Worm (Caenorhabditis elegans) whole organism, mixed stage, embryonic: ENCODE data around the gene F25B5.3.

Source experiments
- bed-3 ChIP-seq: fragments of 200-800 bp; sonication (Bioruptor generic); optimal IDR thresholded peaks from 3 replicates; lab custom pipeline; 2018; ENCODE audit warnings: mild to moderate bottlenecking, missing genetic modification characterization, moderate library complexity, missing compliant biosample characterization
- ceh-39 ChIP-seq: fragments of 150-350 bp; optimal IDR thresholded peaks from 2 replicates; lab custom pipeline; 2014; ENCODE audit warnings: missing biosample characterization, missing genetic modification characterization
- ceh-83 ChIP-seq: fragments of 200-800 bp; sonication (Bioruptor generic); optimal IDR thresholded peaks from 2 replicates; lab custom pipeline; 2018; ENCODE audit warnings: mild to moderate bottlenecking, missing genetic modification characterization, missing compliant biosample characterization
- ces-1 ChIP-seq: fragments of 150-350 bp; optimal IDR thresholded peaks from 2 replicates; lab custom pipeline; 2014; ENCODE audit warnings: missing biosample characterization, missing genetic modification reagents, missing genetic modification characterization
- drap-1 ChIP-seq: fragments of 200-800 bp; sonication (Bioruptor generic); optimal IDR thresholded peaks from 3 replicates; lab custom pipeline; 2018; ENCODE audit warnings: mild to moderate bottlenecking, missing genetic modification characterization, missing compliant biosample characterization
- elt-1 ChIP-seq: sonication (generic microtip); optimal IDR thresholded peaks from 2 replicates; lab custom pipeline; 2017; ENCODE audit warnings: missing genetic modification characterization, mild to moderate bottlenecking, missing compliant biosample characterization, antibody characterized with exemption, moderate library complexity, borderline replicate concordance; ENCODE audit not compliant: insufficient read depth
- flh-1 ChIP-seq: fragments of 200-800 bp; sonication (Bioruptor generic); optimal IDR thresholded peaks from 2 replicates; lab custom pipeline; 2018; ENCODE audit warnings: mild to moderate bottlenecking, missing genetic modification characterization, moderate library complexity, missing compliant biosample characterization
- ham-2 ChIP-seq: fragments of 200-800 bp; sonication (Bioruptor generic); optimal IDR thresholded peaks from 2 replicates; lab custom pipeline; 2018; ENCODE audit warnings: mild to moderate bottlenecking, missing genetic modification characterization, missing compliant biosample characterization
- hlh-1 ChIP-seq: fragments of 150-350 bp; optimal IDR thresholded peaks from 2 replicates; lab custom pipeline; 2014; ENCODE audit warnings: missing biosample characterization, missing genetic modification reagents, missing genetic modification characterization
- lin-13 ChIP-seq: fragments of 150-350 bp; optimal IDR thresholded peaks from 2 replicates; lab custom pipeline; 2014; ENCODE audit warnings: missing biosample characterization, missing genetic modification characterization
- lsy-2 ChIP-seq: fragments of 150-350 bp; optimal IDR thresholded peaks from 2 replicates; lab custom pipeline; 2014; ENCODE audit warnings: missing biosample characterization, missing genetic modification characterization
- mab-5 ChIP-seq: fragments of 150-350 bp; optimal IDR thresholded peaks from 2 replicates; lab custom pipeline; 2014; ENCODE audit warnings: missing biosample characterization, missing genetic modification characterization
- mep-1 ChIP-seq: fragments of 150-350 bp; optimal IDR thresholded peaks from 2 replicates; lab custom pipeline; 2017; ENCODE audit warnings: missing biosample characterization, missing genetic modification reagents, missing genetic modification characterization, inconsistent platforms
- nhr-12 ChIP-seq: fragments of 150-350 bp; optimal IDR thresholded peaks from 2 replicates; lab custom pipeline; 2014; ENCODE audit warnings: missing biosample characterization, missing genetic modification characterization
- nhr-2 ChIP-seq: fragments of 150-350 bp; optimal IDR thresholded peaks from 2 replicates; lab custom pipeline; 2014; ENCODE audit warnings: missing biosample characterization, missing genetic modification characterization
- nhr-28 ChIP-seq: fragments of 150-350 bp; optimal IDR thresholded peaks from 2 replicates; lab custom pipeline; 2014; ENCODE audit warnings: missing biosample characterization, missing genetic modification characterization
- nhr-76 ChIP-seq: sonication (generic microtip); optimal IDR thresholded peaks from 2 replicates; lab custom pipeline; 2017; ENCODE audit warnings: missing biosample characterization, missing genetic modification characterization
- pha-4 ChIP-seq: fragments of 150-350 bp; optimal IDR thresholded peaks from 2 replicates; lab custom pipeline; 2018; ENCODE audit warnings: missing biosample characterization, missing genetic modification reagents, missing genetic modification characterization
- sem-2 ChIP-seq: fragments of 200-800 bp; sonication (Bioruptor generic); optimal IDR thresholded peaks from 2 replicates; lab custom pipeline; 2018; ENCODE audit warnings: mild to moderate bottlenecking, missing genetic modification characterization, missing compliant biosample characterization
- sptf-1 ChIP-seq: sonication (generic microtip); optimal IDR thresholded peaks from 2 replicates; lab custom pipeline; 2017; ENCODE audit warnings: mild to moderate bottlenecking, missing genetic modification characterization, moderate library complexity, missing compliant biosample characterization
- tbx-8 ChIP-seq: fragments of 200-800 bp; sonication (Bioruptor generic); optimal IDR thresholded peaks from 2 replicates; lab custom pipeline; 2018; ENCODE audit warnings: mild to moderate bottlenecking, missing genetic modification characterization, moderate library complexity, missing compliant biosample characterization
- unc-120 ChIP-seq: sonication (generic microtip); optimal IDR thresholded peaks from 2 replicates; lab custom pipeline; 2017; ENCODE audit warnings: missing genetic modification characterization, missing compliant biosample characterization; ENCODE audit not compliant: poor library complexity, severe bottlenecking
- unc-39 ChIP-seq: fragments of 150-350 bp; optimal IDR thresholded peaks from 2 replicates; lab custom pipeline; 2014; ENCODE audit warnings: missing biosample characterization, missing genetic modification characterization
- unc-62 ChIP-seq: fragments of 150-350 bp; optimal IDR thresholded peaks from 2 replicates; lab custom pipeline; 2014; ENCODE audit warnings: missing biosample characterization, missing genetic modification reagents, missing genetic modification characterization
- ztf-11 ChIP-seq: fragments of 150-350 bp; optimal IDR thresholded peaks from 2 replicates; lab custom pipeline; 2014; ENCODE audit warnings: missing biosample characterization, missing genetic modification characterization

The F25B5.3 gene

DNA sequence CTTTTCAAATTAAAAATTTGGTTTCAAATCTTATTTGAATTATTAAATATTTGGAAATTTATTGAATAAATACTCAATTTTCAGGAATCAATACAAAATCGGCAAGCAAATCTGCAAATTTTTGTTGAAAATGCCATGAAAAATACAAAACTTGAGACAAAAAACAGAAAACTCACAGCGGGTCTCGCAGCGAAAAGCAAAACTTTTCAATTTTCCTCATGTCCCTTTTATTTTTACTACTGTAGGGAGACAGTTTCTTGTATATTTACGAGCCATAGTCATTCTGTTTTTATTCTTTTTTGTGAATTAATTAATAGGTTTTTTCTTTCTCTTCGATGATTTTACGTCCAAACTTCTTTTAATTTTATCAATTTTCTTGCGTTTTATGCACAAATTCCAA is 39.8 kb downstream of the F25B5.3 start:
- TF ChIP-seq ceh-83 (GFP tag; lab: Kevin White, UChicago) (peak; percentile 41), nhr-2 (tag; lab: Kevin White, UChicago) (no peak)

ce11 chrIII:5988991-5989726 is 40.5 kb downstream of the F25B5.3 start:
- TF ChIP-seq hlh-1 (tag; lab: Kevin White, UChicago) (peak; percentile 35), ces-1 (GFP tag; lab: Kevin White, UChicago) (peak; percentile 22), drap-1 (GFP tag; lab: Kevin White, UChicago) (no peak), unc-62 (peak; percentile 71), ham-2 (GFP tag; lab: Kevin White, UChicago) (no peak), sem-2 (no peak), unc-120 (tag; lab: Kevin White, UChicago) (no peak)
- TF ChIP-seq, all 35 proteins: peak for 3

DNA sequence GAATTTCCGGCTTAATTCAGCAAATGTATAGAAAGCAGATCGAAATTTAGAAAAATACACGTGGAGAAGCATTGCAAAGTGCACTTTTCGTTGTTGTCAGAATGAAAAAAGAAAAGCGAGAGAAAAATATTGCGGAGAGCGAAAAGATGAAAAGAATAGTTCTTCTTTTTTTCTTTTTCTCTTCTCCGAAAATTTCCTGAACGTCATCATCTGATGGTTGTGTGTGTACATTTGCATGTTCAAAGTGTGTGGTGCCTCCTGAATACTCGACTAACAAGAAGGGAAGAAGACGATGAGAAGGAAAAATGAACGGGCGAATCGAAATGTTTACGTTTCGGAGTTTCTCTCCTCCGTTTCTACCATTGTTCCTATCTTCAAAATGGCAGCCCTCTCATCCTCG is 41.4 kb downstream of the F25B5.3 start:
- no peak for TF ChIP-seq nhr-28 (tag; lab: Kevin White, UChicago)
- TF ChIP-seq flh-1 (GFP tag; lab: Kevin White, UChicago) = no peak
- TF ChIP-seq ceh-83 (GFP tag; lab: Kevin White, UChicago) = no peak
- no peak for TF ChIP-seq ceh-39 (tag; lab: Kevin White, UChicago)
- no peak for TF ChIP-seq mep-1
- TF ChIP-seq tbx-8 (GFP tag; lab: Kevin White, UChicago) = no peak
- no peak for TF ChIP-seq lsy-2 (tag; lab: Kevin White, UChicago)
- no peak for TF ChIP-seq nhr-76 (tag; lab: Kevin White, UChicago)

- TF ChIP-seq ces-1 (GFP tag; lab: Kevin White, UChicago) (no peak), nhr-76 (tag; lab: Kevin White, UChicago) (no peak), unc-62 (peak; percentile 51), elt-1 (tag; lab: Kevin White, UChicago) (peak; percentile 12)
Observed at ce11 chrIII:5991142-5991930, 42.7 kb downstream of the F25B5.3 start, which contains the start of gene T04C9.2. T04C9.2 (plus strand) TSS chrIII:5991880.

DNA sequence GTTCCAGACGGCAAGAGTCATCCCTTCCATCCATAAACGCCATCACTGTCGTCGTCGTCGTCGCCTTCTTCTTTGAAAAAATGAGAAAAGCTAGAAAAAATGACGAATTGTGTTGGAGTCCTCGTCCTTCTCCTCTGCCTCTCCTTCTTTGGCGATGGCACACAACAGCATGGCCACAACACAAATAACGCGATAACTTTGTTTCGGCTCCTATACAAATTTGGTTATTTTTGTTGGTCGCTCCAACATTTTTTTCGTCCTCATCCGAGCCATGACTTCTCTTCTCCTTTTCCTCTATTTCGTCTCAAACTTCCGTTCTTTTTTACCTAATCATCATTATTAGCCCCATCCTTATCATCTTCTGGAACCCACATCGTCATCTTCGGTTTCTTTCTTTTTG is 43.4 kb downstream of the F25B5.3 start:
- TF ChIP-seq nhr-12 (tag; lab: Kevin White, UChicago) = no peak
- peak; percentile 94 for TF ChIP-seq ces-1 (GFP tag; lab: Kevin White, UChicago)
- peak; percentile 3 for TF ChIP-seq sptf-1 (tag; lab: Kevin White, UChicago)
- TF ChIP-seq bed-3 (GFP tag; lab: Kevin White, UChicago) = no peak

ce11 chrIII:5992913-5993312 is 44.2 kb downstream of the F25B5.3 start, which contains the start of gene T04C9.1:
T04C9.1 (plus strand) TSS chrIII:5993213.
- no peak for TF ChIP-seq ham-2 (GFP tag; lab: Kevin White, UChicago)
- TF ChIP-seq ztf-11 (tag; lab: Kevin White, UChicago) = no peak
- TF ChIP-seq flh-1 (GFP tag; lab: Kevin White, UChicago) = no peak
- TF ChIP-seq nhr-76 (tag; lab: Kevin White, UChicago) = no peak
- no peak for TF ChIP-seq nhr-28 (tag; lab: Kevin White, UChicago)
- TF ChIP-seq ceh-83 (GFP tag; lab: Kevin White, UChicago) = no peak
- no peak for TF ChIP-seq lsy-2 (tag; lab: Kevin White, UChicago)
- no peak for TF ChIP-seq lin-13 (tag; lab: Kevin White, UChicago)
- TF ChIP-seq nhr-12 (tag; lab: Kevin White, UChicago) = no peak
- no peak for TF ChIP-seq unc-39 (tag; lab: Kevin White, UChicago)
- TF ChIP-seq mab-5 (tag; lab: Kevin White, UChicago) = no peak
- no peak for TF ChIP-seq elt-1 (tag; lab: Kevin White, UChicago)
- TF ChIP-seq pha-4 (tag; lab: Kevin White, UChicago) = no peak
- no peak for TF ChIP-seq mep-1
- TF ChIP-seq unc-62 = no peak
